Fruit fly (Drosophila melanogaster) Kc167 (cell line): ENCODE measurements around the gene CG43347.

Experiments
- Myc ChIP-seq: fragments of >200 bp; optimal IDR thresholded peaks from 2 replicates; lab custom pipeline; 2017; ENCODE audit warnings: missing external identifiers
- Sin3A ChIP-seq: fragments of >200 bp; optimal IDR thresholded peaks from 2 replicates; lab custom pipeline; 2018; ENCODE audit warnings: missing external identifiers
- h ChIP-seq: fragments of >200 bp; optimal IDR thresholded peaks from 3 replicates; lab custom pipeline; 2018; ENCODE audit warnings: missing external identifiers
- insv ChIP-seq: fragments of >200 bp; optimal IDR thresholded peaks from 3 replicates; lab custom pipeline; 2018; ENCODE audit warnings: missing external identifiers
- psq ChIP-seq: fragments of >200 bp; optimal IDR thresholded peaks from 2 replicates; lab custom pipeline; 2017; ENCODE audit warnings: missing external identifiers
- ttk ChIP-seq: sonication (Bioruptor generic); optimal IDR thresholded peaks from 2 replicates; lab custom pipeline; 2017; ENCODE audit warnings: missing external identifiers

dm6 chrX:10607629-10608028, 12.4 kb downstream of the CG43347 start:
- TF ChIP-seq psq (lab: Kevin White, UChicago) = no peak
- TF ChIP-seq Sin3A = no peak
- no peak for TF ChIP-seq h (lab: Kevin White, UChicago)
- TF ChIP-seq insv (lab: Kevin White, UChicago) = no peak
- TF ChIP-seq Myc = no peak
- no peak for TF ChIP-seq ttk (lab: Kevin White, UChicago)
